Fruit fly (Drosophila melanogaster) whole organism: ENCODE results near the gene mRpL15.

Source experiments
- EcR ChIP-seq, 2 experiments: fragments of >200 bp; optimal IDR thresholded peaks; 2 replicates each; lab custom pipeline; 2017; ENCODE audit warnings: missing biosample characterization in 2 of 2, missing genetic modification characterization in 2 of 2, missing genetic modification reagents in 2 of 2
- pan ChIP-seq: fragments of >200 bp; optimal IDR thresholded peaks from 2 replicates; lab custom pipeline; 2017

DNA sequence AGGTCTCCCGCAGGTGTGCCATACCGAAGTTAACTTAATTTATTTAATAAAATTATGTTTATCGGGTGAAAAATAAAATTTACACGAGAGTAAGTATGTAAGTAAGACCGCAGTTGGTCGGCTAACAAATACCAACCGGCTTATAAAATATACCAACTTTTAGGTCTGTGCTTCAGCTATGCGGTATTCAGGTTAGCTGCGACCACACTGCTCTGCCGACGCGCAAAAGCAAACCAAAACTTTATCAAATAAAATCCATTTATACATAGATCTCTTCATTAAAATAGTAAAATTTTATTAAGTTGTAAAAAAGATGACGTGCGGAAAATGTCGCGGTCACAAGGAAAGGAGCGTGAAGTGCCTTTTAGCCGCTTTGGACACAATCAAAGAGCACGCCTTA lies at the start of gene mRpL15, which contains the start of gene CtIP:
- TF ChIP-seq EcR (GFP tag; optimal IDR thresholded peaks at IDR 0.05; lab: Kevin White, UChicago), result no peak
- TF ChIP-seq pan (lab: Kevin White, UChicago), result no peak
